Worm (Caenorhabditis elegans) whole organism, mixed stage, embryonic: ENCODE results near the gene K09D9.9.

Source experiments
- blmp-1 ChIP-seq: fragments of 150-350 bp; optimal IDR thresholded peaks from 2 replicates; lab custom pipeline; 2014; ENCODE audit warnings: missing biosample characterization, missing genetic modification characterization
- lsy-2 ChIP-seq: fragments of 150-350 bp; optimal IDR thresholded peaks from 2 replicates; lab custom pipeline; 2014; ENCODE audit warnings: missing biosample characterization, missing genetic modification characterization
- snpc-4 ChIP-seq: fragments of 150-350 bp; optimal IDR thresholded peaks from 2 replicates; lab custom pipeline; 2014; ENCODE audit warnings: missing biosample characterization, missing genetic modification characterization

DNA sequence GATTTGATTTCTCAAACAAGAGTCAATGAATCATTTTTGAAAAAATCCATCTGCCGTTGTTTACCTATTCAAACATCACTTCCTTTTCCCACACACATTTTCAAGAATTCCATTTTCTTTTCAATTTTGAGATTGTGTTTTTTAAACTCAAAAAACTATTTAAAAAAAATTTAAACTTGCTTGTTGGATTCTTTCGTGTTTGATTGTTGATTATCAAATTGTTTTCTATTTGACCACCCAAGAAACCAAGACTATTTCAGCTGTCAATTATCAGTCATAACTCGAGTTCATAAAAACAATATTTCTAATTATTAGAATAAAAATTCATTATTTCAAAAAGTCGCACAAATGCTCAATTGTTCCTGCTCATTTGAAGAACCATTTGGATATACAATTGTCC lies 11.3 kb upstream of the K09D9.9 start, which contains the start of gene srh-8:
- TF ChIP-seq snpc-4 (tag; lab: Kevin White, UChicago) (no peak), lsy-2 (tag; lab: Kevin White, UChicago) (no peak), blmp-1 (tag; lab: Kevin White, UChicago) (no peak)
